Worm (Caenorhabditis elegans) whole organism, L1 larva: Measurements from ENCODE around the gene stt-3.

ENCODE experiments used
- Y116A8C.19 ChIP-seq: sonication (generic microtip); optimal IDR thresholded peaks from 2 replicates; lab custom pipeline; 2016; ENCODE audit warnings: missing compliant biosample characterization, missing genetic modification characterization, borderline replicate concordance
- aha-1 ChIP-seq: fragments of 150-350 bp; optimal IDR thresholded peaks from 2 replicates; lab custom pipeline; 2014; ENCODE audit warnings: missing biosample characterization, missing genetic modification characterization
- alr-1 ChIP-seq: fragments of 200-800 bp; sonication (Bioruptor generic); optimal IDR thresholded peaks from 2 replicates; lab custom pipeline; 2018; ENCODE audit warnings: borderline replicate concordance, mild to moderate bottlenecking, missing genetic modification characterization, missing compliant biosample characterization
- ceh-90 ChIP-seq: sonication (generic microtip); optimal IDR thresholded peaks from 2 replicates; lab custom pipeline; 2016; ENCODE audit warnings: missing genetic modification characterization, missing compliant biosample characterization
- ces-1 ChIP-seq: fragments of 150-350 bp; optimal IDR thresholded peaks from 2 replicates; lab custom pipeline; 2014; ENCODE audit warnings: missing biosample characterization, missing genetic modification reagents, missing genetic modification characterization
- elt-2 ChIP-seq: sonication (generic microtip); optimal IDR thresholded peaks from 2 replicates; lab custom pipeline; 2016; ENCODE audit warnings: missing genetic modification characterization, mild to moderate bottlenecking, inconsistent platforms, missing compliant biosample characterization, missing genetic modification reagents
- lin-13 ChIP-seq: fragments of 150-350 bp; optimal IDR thresholded peaks from 2 replicates; lab custom pipeline; 2014; ENCODE audit warnings: missing biosample characterization, missing genetic modification reagents, missing genetic modification characterization
- lin-15B ChIP-seq: fragments of 150-350 bp; sonication (generic microtip); optimal IDR thresholded peaks from 3 replicates; lab custom pipeline; 2014; ENCODE audit warnings: missing biosample characterization, missing genetic modification characterization
- nhr-90 ChIP-seq: sonication (generic microtip); optimal IDR thresholded peaks from 2 replicates; lab custom pipeline; 2016; ENCODE audit warnings: mild to moderate bottlenecking, missing genetic modification characterization, missing compliant biosample characterization; ENCODE audit not compliant: poor library complexity
- pqm-1 ChIP-seq: sonication (generic microtip); optimal IDR thresholded peaks from 3 replicates; lab custom pipeline; 2017; ENCODE audit warnings: missing biosample characterization, missing genetic modification characterization
- snpc-4 ChIP-seq: fragments of 150-350 bp; optimal IDR thresholded peaks from 2 replicates; lab custom pipeline; 2014; ENCODE audit warnings: missing biosample characterization, missing genetic modification characterization

DNA sequence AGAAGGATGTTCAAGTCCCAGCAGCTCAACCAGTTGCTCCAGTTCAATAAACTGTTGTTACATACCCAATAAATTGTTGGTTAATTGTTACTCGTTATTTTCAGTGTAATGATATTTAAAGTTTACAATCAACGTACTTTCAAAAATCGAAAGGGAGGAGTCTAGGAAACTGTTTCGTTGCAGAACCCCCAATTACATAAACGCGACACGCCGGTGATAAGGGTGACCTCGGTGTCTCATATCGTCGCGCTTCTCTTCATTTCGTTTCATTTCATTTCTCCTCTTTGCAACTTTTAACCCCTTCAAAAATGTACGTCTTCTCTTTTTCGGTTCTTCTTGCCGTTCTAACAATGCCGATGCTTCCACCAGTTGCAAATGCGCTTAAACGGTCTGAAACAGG lies 40.6 kb upstream of the stt-3 start, which contains the start of gene C23G10.2:
- TF ChIP-seq elt-2 (tag; lab: Kevin White, UChicago), result no peak
- TF ChIP-seq pqm-1 (tag; lab: Kevin White, UChicago), result no peak
- no peak for TF ChIP-seq ceh-90
- TF ChIP-seq lin-13 (GFP tag; lab: Kevin White, UChicago), result no peak
- TF ChIP-seq Y116A8C.19 (tag; lab: Kevin White, UChicago), result no peak
- no peak for TF ChIP-seq lin-15B (tag; lab: Kevin White, UChicago)
- TF ChIP-seq snpc-4 (tag; lab: Kevin White, UChicago), result no peak
- no peak for TF ChIP-seq alr-1 (tag; lab: Kevin White, UChicago)
- no peak for TF ChIP-seq aha-1 (tag; lab: Kevin White, UChicago)
- TF ChIP-seq nhr-90 (tag; lab: Kevin White, UChicago), result no peak
- no peak for TF ChIP-seq ces-1 (GFP tag; lab: Kevin White, UChicago)
